Worm (Caenorhabditis elegans): ENCODE data around the gene Y39H10B.3.

Y39H10B.3 gene

DNA sequence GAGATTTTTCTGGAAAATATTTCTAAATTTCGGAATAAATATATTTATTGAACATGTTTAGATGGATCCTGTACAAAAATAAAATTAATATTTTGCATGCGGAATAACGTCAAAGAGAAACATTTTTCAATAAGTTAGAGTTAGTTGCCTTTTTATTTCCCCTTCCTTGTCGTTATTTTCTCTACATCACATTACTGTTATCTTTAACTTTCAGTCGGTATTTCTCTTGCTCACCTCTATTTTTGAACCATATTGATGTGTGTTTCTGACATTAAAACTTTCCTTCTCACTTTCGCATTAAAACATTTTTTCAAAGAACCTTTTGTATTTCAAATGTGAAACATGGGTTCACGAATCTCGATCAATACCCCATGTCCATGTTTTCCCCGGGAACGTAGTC is at the start of gene Y39H10B.3:
Y39H10B.3 (plus strand) TSS at position 301 of the 400 bp plus-strand sequence.
- TF ChIP-seq nhr-11 (tag; optimal IDR thresholded peaks at IDR 0.05) (no peak), ceh-28 (tag; optimal IDR thresholded peaks at IDR 0.05) (no peak), elt-2 (tag; optimal IDR thresholded peaks at IDR 0.05) (no peak), lin-15B (tag; optimal IDR thresholded peaks at IDR 0.05) (no peak), sea-2 (GFP tag; optimal IDR thresholded peaks at IDR 0.05) (no peak), eor-1 (tag; optimal IDR thresholded peaks at IDR 0.05) (no peak), fkh-2 (tag; optimal IDR thresholded peaks at IDR 0.05) (no peak), ceh-82 (tag; optimal IDR thresholded peaks at IDR 0.05) (no peak), nhr-237 (tag; optimal IDR thresholded peaks at IDR 0.05) (no peak), ceh-16 (tag; optimal IDR thresholded peaks at IDR 0.05) (no peak), hmg-11 (tag; optimal IDR thresholded peaks at IDR 0.05) (no peak)

- TF ChIP-seq nhr-28 (tag; optimal IDR thresholded peaks at IDR 0.05) (no peak), nhr-76 (tag; optimal IDR thresholded peaks at IDR 0.05) (no peak), nhr-12 (tag; optimal IDR thresholded peaks at IDR 0.05) (no peak), tbx-2 (tag; optimal IDR thresholded peaks at IDR 0.05) (no peak), nhr-237 (tag; optimal IDR thresholded peaks at IDR 0.05) (no peak), lin-39 (tag; optimal IDR thresholded peaks at IDR 0.05) (no peak), elt-3 (tag; optimal IDR thresholded peaks at IDR 0.05) (no peak), jun-1 (tag; optimal IDR thresholded peaks at IDR 0.05) (no peak), hmg-11 (tag; optimal IDR thresholded peaks at IDR 0.05) (no peak), ceh-9 (tag; optimal IDR thresholded peaks at IDR 0.05) (no peak), unc-39 (tag; optimal IDR thresholded peaks at IDR 0.05) (no peak), nhr-43 (tag; optimal IDR thresholded peaks at IDR 0.05; ENCODE audit: poor library complexity, severe bottlenecking) (no peak), snpc-4 (tag; optimal IDR thresholded peaks at IDR 0.05) (no peak), nhr-77 (tag; optimal IDR thresholded peaks at IDR 0.05) (no peak), egl-5 (tag; optimal IDR thresholded peaks at IDR 0.05) (no peak), ztf-4 (tag; optimal IDR thresholded peaks at IDR 0.05) (no peak), ama-1 (optimal IDR thresholded peaks at IDR 0.05) (no peak), fkh-2 (tag; optimal IDR thresholded peaks at IDR 0.05) (no peak), lsy-12 (tag; optimal IDR thresholded peaks at IDR 0.05) (no peak), ztf-11 (tag; optimal IDR thresholded peaks at IDR 0.05) (no peak)
These were observed 43.7 kb upstream of the Y39H10B.3 start, which contains the start of gene F59B1.4 for ce11 chrV:3626944-3627343. Gene F59B1.4 (minus strand): TSS chrV:3627044.

DNA sequence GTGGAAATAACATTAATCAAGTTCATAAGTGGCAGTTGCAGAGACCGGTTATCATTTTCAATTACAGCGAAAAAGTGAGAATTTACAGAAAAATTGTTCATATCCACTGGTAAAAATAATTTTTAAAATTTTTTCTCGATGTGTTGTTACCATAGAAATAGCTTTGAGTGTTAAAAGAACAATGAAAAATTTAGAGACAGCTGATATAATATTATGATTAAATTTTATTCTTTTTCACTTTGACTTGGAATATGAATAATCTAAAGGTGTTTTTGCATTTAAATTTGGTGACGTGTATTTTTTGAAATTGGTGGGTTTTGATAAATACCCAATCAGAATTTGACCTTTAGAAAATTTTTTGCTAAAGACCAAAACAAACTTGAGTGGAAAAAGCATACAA is 39.0 kb upstream of the Y39H10B.3 start, which contains the start of gene F59B1.6:
F59B1.6 (minus strand) TSS at position 101 of the 400 bp plus-strand sequence.
- TF ChIP-seq ZK546.5 (tag; optimal IDR thresholded peaks at IDR 0.05) (no peak), pqm-1 (tag; optimal IDR thresholded peaks at IDR 0.05) (no peak), ztf-4 (tag; optimal IDR thresholded peaks at IDR 0.05) (no peak), ceh-16 (tag; optimal IDR thresholded peaks at IDR 0.05) (no peak), unc-39 (tag; optimal IDR thresholded peaks at IDR 0.05) (no peak), nhr-237 (tag; optimal IDR thresholded peaks at IDR 0.05) (no peak)

DNA sequence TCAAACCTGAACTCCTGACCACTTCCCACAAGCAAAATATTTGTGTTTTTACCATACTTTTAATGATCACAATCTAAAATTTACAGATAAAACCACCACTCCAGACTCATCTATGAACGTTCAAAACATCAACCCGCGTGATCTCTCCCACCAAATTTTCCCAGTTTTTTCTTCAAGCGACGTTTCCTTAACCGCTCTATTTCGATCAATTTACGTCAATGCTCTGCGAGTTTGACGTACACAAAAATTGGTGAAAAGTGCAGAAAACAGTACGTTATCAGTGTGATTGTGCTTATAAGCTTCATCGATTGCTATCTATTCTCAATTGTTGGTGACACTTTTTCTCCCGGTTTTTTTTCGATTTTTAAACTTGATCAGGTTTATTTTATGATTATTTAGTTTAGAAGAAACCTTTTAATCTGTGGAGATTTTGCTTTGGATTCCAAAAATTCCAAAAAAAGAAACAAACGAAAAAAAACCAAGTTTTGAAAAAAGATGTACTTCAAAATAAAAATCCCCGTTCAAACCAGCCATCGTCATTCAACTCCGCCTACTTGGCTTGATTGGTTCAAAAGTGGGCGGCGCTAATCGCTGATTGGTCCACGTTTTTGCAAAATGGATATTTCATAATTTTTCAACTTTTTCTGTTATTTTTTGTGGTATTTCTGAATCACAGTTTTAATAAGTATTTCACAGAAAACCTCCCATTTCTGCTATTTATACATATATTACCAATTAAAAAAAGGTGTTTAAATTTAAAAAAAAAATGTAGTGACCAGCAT is 38.2 kb upstream of the Y39H10B.3 start:
- peak; percentile 28 for TF ChIP-seq pha-4 (tag; optimal IDR thresholded peaks at IDR 0.05)
- TF ChIP-seq tbx-2 (tag; optimal IDR thresholded peaks at IDR 0.05) = no peak
- TF ChIP-seq ceh-82 (tag; optimal IDR thresholded peaks at IDR 0.05) = no peak
- TF ChIP-seq aly-2 (tag; optimal IDR thresholded peaks at IDR 0.05) = no peak
- TF ChIP-seq unc-62 (GFP tag; optimal IDR thresholded peaks at IDR 0.05) = no peak
- TF ChIP-seq nhr-76 (tag; optimal IDR thresholded peaks at IDR 0.05) = no peak
- TF ChIP-seq elt-3 (tag; optimal IDR thresholded peaks at IDR 0.05) = no peak
- no peak for TF ChIP-seq ceh-9 (tag; optimal IDR thresholded peaks at IDR 0.05)
- peak; percentile 54 for TF ChIP-seq nfya-1 (tag; optimal IDR thresholded peaks at IDR 0.05; ENCODE audit: insufficient read depth)
- TF ChIP-seq fkh-2 (tag; optimal IDR thresholded peaks at IDR 0.05) = no peak
- TF ChIP-seq nhr-28 (tag; optimal IDR thresholded peaks at IDR 0.05) = no peak
- TF ChIP-seq ama-1 (optimal IDR thresholded peaks at IDR 0.05) = no peak
- no peak for TF ChIP-seq ZK546.5 (tag; optimal IDR thresholded peaks at IDR 0.05)
- no peak for TF ChIP-seq unc-39 (tag; optimal IDR thresholded peaks at IDR 0.05)
- no peak for TF ChIP-seq ztf-4 (tag; optimal IDR thresholded peaks at IDR 0.05)
- no peak for TF ChIP-seq R02D3.7 (tag; optimal IDR thresholded peaks at IDR 0.05)
- no peak for TF ChIP-seq lin-39 (tag; optimal IDR thresholded peaks at IDR 0.05)
- TF ChIP-seq lin-15B (tag; optimal IDR thresholded peaks at IDR 0.05) = no peak
- no peak for TF ChIP-seq zag-1 (tag; optimal IDR thresholded peaks at IDR 0.05)
- no peak for TF ChIP-seq mdl-1 (tag; optimal IDR thresholded peaks at IDR 0.05)
- peak; percentile 94 for TF ChIP-seq elt-2 (tag; optimal IDR thresholded peaks at IDR 0.05)
- TF ChIP-seq nhr-25 (tag; optimal IDR thresholded peaks at IDR 0.05) = no peak
- no peak for TF ChIP-seq snpc-4 (tag; optimal IDR thresholded peaks at IDR 0.05)
- no peak for TF ChIP-seq fkh-10 (GFP tag; optimal IDR thresholded peaks at IDR 0.05)
- TF ChIP-seq pqm-1 (tag; optimal IDR thresholded peaks at IDR 0.05) = peak; percentile 90
- TF ChIP-seq nhr-237 (tag; optimal IDR thresholded peaks at IDR 0.05) = no peak
- no peak for TF ChIP-seq egl-27 (tag; optimal IDR thresholded peaks at IDR 0.05)
- peak; percentile 24 for TF ChIP-seq jun-1 (tag; optimal IDR thresholded peaks at IDR 0.05)
- TF ChIP-seq eor-1 (tag; optimal IDR thresholded peaks at IDR 0.05) = no peak

All from whole organism, L3 larva.